Worm (Caenorhabditis elegans) whole organism, early embryonic: Measurements from ENCODE around the gene cyp-29A2.

Experiments
- B0310.2 ChIP-seq: sonication (generic microtip); optimal IDR thresholded peaks from 2 replicates; lab custom pipeline; 2016; ENCODE audit warnings: mild to moderate bottlenecking, missing genetic modification characterization, missing compliant biosample characterization
- F13C5.2 ChIP-seq: sonication (generic microtip); optimal IDR thresholded peaks from 2 replicates; lab custom pipeline; 2017; ENCODE audit warnings: mild to moderate bottlenecking, missing genetic modification characterization, inconsistent platforms, missing compliant biosample characterization
- aly-1 ChIP-seq: sonication (generic microtip); optimal IDR thresholded peaks from 2 replicates; lab custom pipeline; 2016; ENCODE audit warnings: missing genetic modification characterization, missing compliant biosample characterization
- ama-1 ChIP-seq: fragments of 150-350 bp; optimal IDR thresholded peaks from 2 replicates; lab custom pipeline; 2014
- ceh-13 ChIP-seq: fragments of 200-800 bp; sonication (Bioruptor generic); optimal IDR thresholded peaks from 2 replicates; lab custom pipeline; 2018; ENCODE audit warnings: mild to moderate bottlenecking, missing genetic modification characterization, missing compliant biosample characterization
- ceh-36 ChIP-seq: sonication (generic microtip); optimal IDR thresholded peaks from 2 replicates; lab custom pipeline; 2016; ENCODE audit warnings: missing genetic modification characterization, inconsistent platforms, missing compliant biosample characterization
- ets-7 ChIP-seq: sonication (generic microtip); optimal IDR thresholded peaks from 2 replicates; lab custom pipeline; 2016; ENCODE audit warnings: missing genotype, missing genetic modification characterization, missing compliant biosample characterization
- flt-1 ChIP-seq: fragments of 200-800 bp; sonication (Bioruptor generic); IDR thresholded peaks from 2 replicates; pipeline ENCODE4 v1.3.6; 2022; ENCODE audit warnings: missing genetic modification characterization, missing compliant biosample characterization
- hmbx-1 ChIP-seq: sonication (generic microtip); optimal IDR thresholded peaks from 2 replicates; lab custom pipeline; 2016; ENCODE audit warnings: mild to moderate bottlenecking, missing genetic modification characterization, missing compliant biosample characterization
- hmg-4 ChIP-seq: fragments of 200-800 bp; sonication (Bioruptor generic); optimal IDR thresholded peaks from 2 replicates; lab custom pipeline; 2018; ENCODE audit warnings: mild to moderate bottlenecking, missing genetic modification characterization, missing compliant biosample characterization
- hnd-1 ChIP-seq: sonication (generic microtip); optimal IDR thresholded peaks from 2 replicates; lab custom pipeline; 2016; ENCODE audit warnings: missing genetic modification characterization, missing compliant biosample characterization
- pes-1 ChIP-seq: fragments of 200-800 bp; sonication (Bioruptor generic); IDR thresholded peaks from 2 replicates; pipeline ENCODE4 v1.3.6; 2022; ENCODE audit warnings: missing genetic modification reagents, missing genetic modification characterization, missing compliant biosample characterization
- scrt-1 ChIP-seq: fragments of 200-800 bp; sonication (Bioruptor generic); IDR thresholded peaks from 2 replicates; pipeline ENCODE4 v1.3.6; 2022; ENCODE audit warnings: missing genetic modification characterization, missing compliant biosample characterization
- sea-1 ChIP-seq: fragments of 200-800 bp; sonication (Bioruptor generic); conservative IDR thresholded peaks from 2 replicates; pipeline ENCODE4 v1.3.6; 2022; ENCODE audit warnings: missing genetic modification characterization, missing compliant biosample characterization
- tbx-11 ChIP-seq: fragments of 200-800 bp; sonication (Bioruptor generic); IDR thresholded peaks from 2 replicates; pipeline ENCODE4 v1.3.6; 2022; ENCODE audit warnings: missing genetic modification characterization, missing compliant biosample characterization
- tbx-37 ChIP-seq: fragments of 200-800 bp; sonication (Bioruptor generic); conservative IDR thresholded peaks from 2 replicates; pipeline ENCODE4 v1.3.6; 2022; ENCODE audit warnings: missing genetic modification reagents, missing genetic modification characterization, missing compliant biosample characterization
- tra-4 ChIP-seq: sonication (generic microtip); optimal IDR thresholded peaks from 2 replicates; lab custom pipeline; 2017; ENCODE audit warnings: missing genetic modification characterization, missing compliant biosample characterization

The cyp-29A2 gene

DNA sequence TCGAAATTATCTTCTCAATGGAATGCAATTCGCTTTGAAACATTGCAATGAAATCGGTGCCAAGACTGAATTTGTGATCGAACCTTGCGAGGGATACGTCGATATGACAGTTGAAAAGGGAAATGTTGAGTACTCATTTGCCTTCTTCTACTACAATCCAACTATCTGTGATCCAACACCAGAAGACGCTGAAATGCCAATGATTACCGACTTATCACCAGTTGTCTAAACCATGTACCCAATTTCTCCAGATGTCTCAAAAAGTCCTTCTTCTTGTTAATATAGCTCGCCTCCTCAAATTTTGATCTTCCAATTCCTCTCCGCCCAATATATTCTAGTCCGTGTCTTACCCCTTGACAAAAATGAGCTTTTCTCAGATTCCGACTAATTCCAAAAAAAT is 1.2 kb upstream of the cyp-29A2 start:
- TF ChIP-seq ceh-36, result no peak
- no peak for TF ChIP-seq ets-7 (tag; lab: Kevin White, UChicago)
- TF ChIP-seq scrt-1 (GFP tag; lab: Robert Waterston, UW), result no peak
- no peak for TF ChIP-seq tbx-37 (GFP tag; lab: Robert Waterston, UW)
- TF ChIP-seq F13C5.2 (tag; lab: Kevin White, UChicago), result no peak
- no peak for TF ChIP-seq pes-1 (GFP tag; lab: Robert Waterston, UW)
- no peak for TF ChIP-seq sea-1 (GFP tag; lab: Robert Waterston, UW)
- TF ChIP-seq B0310.2 (tag; lab: Kevin White, UChicago), result no peak
- TF ChIP-seq ama-1 (lab: Kevin White, UChicago), result no peak
- TF ChIP-seq hnd-1 (tag; lab: Kevin White, UChicago), result no peak
- TF ChIP-seq flt-1 (GFP tag; lab: Robert Waterston, UW), result no peak
- TF ChIP-seq aly-1 (tag; lab: Kevin White, UChicago), result no peak
- TF ChIP-seq ceh-13 (GFP tag; lab: Kevin White, UChicago), result no peak

DNA sequence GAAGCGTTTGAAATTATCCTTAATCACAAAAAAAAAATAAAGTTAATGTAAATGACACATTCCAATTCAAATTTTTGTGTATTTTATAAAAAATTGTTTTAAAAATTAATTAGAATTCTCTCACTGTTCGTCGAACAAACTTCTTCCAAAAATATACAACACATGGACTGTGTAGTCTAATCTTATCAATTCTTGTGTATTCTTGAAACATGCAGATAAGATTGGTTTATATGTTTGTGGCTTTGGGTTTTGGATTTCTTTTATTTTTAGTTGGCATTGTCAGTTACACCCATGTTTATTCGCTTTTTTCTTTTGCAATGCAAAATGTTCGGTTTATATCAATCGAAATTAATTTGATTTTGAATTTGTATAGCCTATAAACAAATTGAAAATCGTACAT is 3.0 kb downstream of the cyp-29A2 start:
- no peak for TF ChIP-seq flt-1 (GFP tag; lab: Robert Waterston, UW)
- no peak for TF ChIP-seq F13C5.2 (tag; lab: Kevin White, UChicago)

DNA sequence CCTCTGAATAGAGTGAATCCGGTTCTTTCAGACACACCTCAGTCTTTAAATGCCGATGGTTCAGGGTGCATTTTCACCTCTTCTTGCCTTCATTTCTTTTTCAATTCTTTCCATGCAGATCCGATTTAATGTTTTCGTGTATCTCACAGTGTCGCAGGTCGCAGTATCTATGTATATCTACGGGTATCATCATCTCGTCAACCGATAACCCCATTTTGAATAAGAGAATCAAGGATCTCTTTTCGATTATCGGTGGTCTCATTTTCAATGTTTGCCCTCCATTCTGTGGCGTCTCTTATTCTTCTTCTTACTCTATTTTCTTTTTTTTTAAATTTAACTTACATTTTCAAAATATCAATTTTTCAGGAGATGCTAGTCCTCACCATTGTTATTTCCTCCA is 3.6 kb downstream of the cyp-29A2 start, which contains the start of gene T19B10.2:
TSS of gene T19B10.2 (plus strand) at position 367 of the 400 bp plus-strand sequence.
- TF ChIP-seq ets-7 (tag; lab: Kevin White, UChicago) (no peak), hmg-4 (GFP tag; lab: Kevin White, UChicago) (no peak), tbx-11 (no peak), tra-4 (tag; lab: Kevin White, UChicago) (no peak), scrt-1 (GFP tag; lab: Robert Waterston, UW) (no peak), hnd-1 (tag; lab: Kevin White, UChicago) (no peak), flt-1 (GFP tag; lab: Robert Waterston, UW) (no peak), aly-1 (tag; lab: Kevin White, UChicago) (no peak), hmbx-1 (tag; lab: Kevin White, UChicago) (no peak), sea-1 (GFP tag; lab: Robert Waterston, UW) (no peak), tbx-37 (GFP tag; lab: Robert Waterston, UW) (no peak), ceh-13 (GFP tag; lab: Kevin White, UChicago) (no peak), B0310.2 (tag; lab: Kevin White, UChicago) (no peak), pes-1 (GFP tag; lab: Robert Waterston, UW) (no peak), ama-1 (lab: Kevin White, UChicago) (no peak), ceh-36 (no peak), F13C5.2 (tag; lab: Kevin White, UChicago) (no peak)

DNA sequence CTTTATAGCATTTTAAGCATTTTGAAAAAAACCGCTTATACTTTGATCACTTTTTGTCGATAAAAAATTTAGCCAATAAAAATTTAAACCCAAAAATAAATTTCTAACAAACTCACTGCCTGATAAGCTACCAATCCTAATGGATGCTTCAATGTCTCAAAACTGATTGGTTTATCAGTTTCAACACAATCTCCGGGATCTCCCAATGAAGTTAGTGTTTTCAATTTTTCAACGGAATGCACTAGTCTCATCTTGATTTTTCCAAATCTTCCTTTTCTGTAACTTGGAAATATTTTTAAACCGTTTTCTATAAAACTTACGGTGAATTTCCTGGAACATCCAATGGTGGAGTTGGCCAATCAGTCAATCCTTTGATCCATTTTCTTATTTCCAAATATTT is 6.3 kb downstream of the cyp-29A2 start:
- TF ChIP-seq pes-1 (GFP tag; lab: Robert Waterston, UW) (no peak), flt-1 (GFP tag; lab: Robert Waterston, UW) (no peak), hnd-1 (tag; lab: Kevin White, UChicago) (no peak), ets-7 (tag; lab: Kevin White, UChicago) (no peak), ama-1 (lab: Kevin White, UChicago) (no peak), sea-1 (GFP tag; lab: Robert Waterston, UW) (no peak), scrt-1 (GFP tag; lab: Robert Waterston, UW) (no peak), F13C5.2 (tag; lab: Kevin White, UChicago) (no peak)

DNA sequence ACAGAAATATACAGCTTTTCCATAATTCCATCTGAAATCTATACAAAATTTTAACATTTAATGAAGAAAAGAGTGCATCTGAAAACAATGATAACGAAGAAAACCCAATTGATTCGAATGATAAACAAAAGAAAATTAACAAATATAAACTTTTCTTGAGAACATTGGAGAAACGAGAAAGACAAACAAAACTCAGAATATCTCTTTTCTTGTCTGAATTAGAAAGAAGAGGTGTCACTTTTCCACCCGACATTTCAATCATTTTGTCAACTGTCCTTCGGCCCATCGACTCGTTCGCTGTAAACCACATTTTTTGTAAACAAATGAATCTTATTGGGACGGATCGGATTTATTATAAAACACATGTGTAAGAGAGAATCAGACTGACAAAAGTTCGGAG is 8.6 kb downstream of the cyp-29A2 start, which contains the start of gene bgal-1:
TSS of gene bgal-1 (minus strand) at position 38 of the 400 bp plus-strand sequence.
- TF ChIP-seq tbx-11 (no peak), B0310.2 (tag; lab: Kevin White, UChicago) (no peak), hmg-4 (GFP tag; lab: Kevin White, UChicago) (no peak), tbx-37 (GFP tag; lab: Robert Waterston, UW) (no peak), ceh-36 (no peak), pes-1 (GFP tag; lab: Robert Waterston, UW) (no peak), hnd-1 (tag; lab: Kevin White, UChicago) (no peak)

DNA sequence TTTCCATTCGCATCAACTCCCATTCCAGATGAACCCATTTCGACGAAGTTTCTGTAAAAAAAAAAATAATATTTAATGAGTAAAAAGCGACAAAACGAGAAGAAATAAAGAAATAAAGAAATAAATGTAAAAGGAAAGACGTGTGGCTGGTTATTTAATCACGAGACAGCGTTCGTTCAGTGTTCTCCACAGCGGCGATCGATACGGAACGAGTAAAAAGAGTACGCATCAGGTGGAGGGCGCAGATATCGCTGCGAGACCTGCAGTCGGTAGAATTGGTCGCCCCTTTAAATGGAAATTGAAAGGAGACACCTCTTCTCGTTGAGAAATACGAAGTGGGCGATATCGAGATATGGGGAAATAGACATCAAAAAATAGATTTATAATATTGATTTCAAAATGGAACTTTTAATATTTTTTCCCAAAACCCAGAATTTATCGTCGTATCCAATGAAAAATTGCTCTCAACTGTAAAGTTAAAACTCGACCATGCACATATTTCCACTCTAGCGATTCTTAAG is 11.3 kb downstream of the cyp-29A2 start, which contains the start of gene pqn-70:
TSS of gene pqn-70 (minus strand) at position 51 of the 521 bp plus-strand sequence.
- TF ChIP-seq tbx-37 (GFP tag; lab: Robert Waterston, UW) (0 out of 2 replicates have a peak, but pooled peaks have one; percentile 11), ceh-13 (GFP tag; lab: Kevin White, UChicago) (no peak), F13C5.2 (tag; lab: Kevin White, UChicago) (peak; percentile 39), hmg-4 (GFP tag; lab: Kevin White, UChicago) (peak; percentile 60)

DNA sequence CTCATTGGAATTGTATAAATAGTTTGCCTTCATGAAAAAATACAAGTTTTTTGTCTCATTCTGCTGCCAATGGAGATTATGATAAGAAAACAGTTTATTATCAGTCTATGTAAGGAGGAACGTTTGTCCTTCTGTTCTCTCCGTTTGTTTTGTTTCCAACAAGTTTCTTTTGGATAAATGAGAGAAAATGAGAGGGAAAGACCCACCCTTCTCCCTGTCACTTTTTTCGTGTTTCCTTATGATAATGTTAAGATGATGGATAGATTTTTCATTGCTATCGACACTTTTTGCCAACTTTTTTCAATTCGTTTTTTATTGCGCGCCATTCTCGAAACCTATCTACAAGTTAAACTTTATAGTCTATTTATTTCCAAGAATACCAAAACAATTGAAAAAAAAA is 13.8 kb downstream of the cyp-29A2 start:
- TF ChIP-seq B0310.2 (tag; lab: Kevin White, UChicago), result no peak
- no peak for TF ChIP-seq hmbx-1 (tag; lab: Kevin White, UChicago)
- no peak for TF ChIP-seq ama-1 (lab: Kevin White, UChicago)
- TF ChIP-seq hnd-1 (tag; lab: Kevin White, UChicago), result no peak
- no peak for TF ChIP-seq pes-1 (GFP tag; lab: Robert Waterston, UW)
- no peak for TF ChIP-seq tra-4 (tag; lab: Kevin White, UChicago)
- TF ChIP-seq scrt-1 (GFP tag; lab: Robert Waterston, UW), result no peak
- no peak for TF ChIP-seq sea-1 (GFP tag; lab: Robert Waterston, UW)
- TF ChIP-seq flt-1 (GFP tag; lab: Robert Waterston, UW), result no peak

DNA sequence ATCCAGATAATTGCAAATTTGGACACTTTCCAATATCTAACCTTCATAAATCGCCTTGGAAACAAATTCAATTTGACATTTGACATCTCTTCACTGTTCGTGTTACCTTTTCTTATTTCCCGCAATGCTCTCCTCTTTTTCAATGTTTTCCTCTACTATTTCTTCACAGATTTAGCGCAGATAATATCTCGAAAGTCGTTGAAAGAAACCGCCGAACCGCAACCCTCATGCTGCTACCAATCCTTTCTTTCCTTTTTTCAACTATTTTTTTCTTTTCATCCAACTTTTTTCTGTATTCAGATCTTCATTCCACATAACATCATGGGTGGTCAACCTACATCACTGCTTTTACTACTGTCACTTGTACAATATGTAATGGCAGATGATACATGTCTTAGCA is 17.0 kb downstream of the cyp-29A2 start, which contains the start of gene T19B10.5:
TSS of gene T19B10.5 (plus strand) at position 301 of the 400 bp plus-strand sequence.
- no peak for TF ChIP-seq F13C5.2 (tag; lab: Kevin White, UChicago)
- no peak for TF ChIP-seq hnd-1 (tag; lab: Kevin White, UChicago)
- TF ChIP-seq hmbx-1 (tag; lab: Kevin White, UChicago), result no peak
- TF ChIP-seq sea-1 (GFP tag; lab: Robert Waterston, UW), result no peak
- TF ChIP-seq tbx-11, result no peak
- no peak for TF ChIP-seq tbx-37 (GFP tag; lab: Robert Waterston, UW)
- no peak for TF ChIP-seq B0310.2 (tag; lab: Kevin White, UChicago)
- no peak for TF ChIP-seq ceh-13 (GFP tag; lab: Kevin White, UChicago)
- TF ChIP-seq aly-1 (tag; lab: Kevin White, UChicago), result no peak
